Fruit fly (Drosophila melanogaster): ENCODE results near the gene Nprl2.

The Nprl2 gene

dm6 chrX:16911962-16912361, 27.8 kb upstream of the Nprl2 start:
- TF ChIP-seq chinmo (GFP tag; IDR thresholded peaks at IDR 0.05; ENCODE audit: partially characterized antibody) (0 out of 4 replicates have a peak, but pooled peaks have one; percentile 37), Nf-YB (GFP tag; optimal IDR thresholded peaks at IDR 0.05) (peak; percentile 60), Atf6 (GFP tag; IDR thresholded peaks at IDR 0.05) (no peak)

- 0 out of 4 replicates have a peak, but pooled peaks have one; percentile 29 for TF ChIP-seq chinmo (GFP tag; IDR thresholded peaks at IDR 0.05; ENCODE audit: partially characterized antibody)
- no peak for TF ChIP-seq Mrtf (GFP tag; IDR thresholded peaks at IDR 0.05)
- TF ChIP-seq CG13894 (tag; optimal IDR thresholded peaks at IDR 0.05): peak; percentile 98
- TF ChIP-seq sd (tag; optimal IDR thresholded peaks at IDR 0.05): peak; percentile 97
- TF ChIP-seq D19B (GFP tag; optimal IDR thresholded peaks at IDR 0.05): peak; percentile 48
- no peak for TF ChIP-seq zen2 (GFP tag; IDR thresholded peaks at IDR 0.05; ENCODE audit: partially characterized antibody)
Measured at dm6 chrX:16909886-16910285, 25.7 kb upstream of the Nprl2 start.

- TF ChIP-seq Med (GFP tag): peak; percentile 51
- TF ChIP-seq crol (GFP tag; IDR thresholded peaks at IDR 0.05): peak; percentile 23; the same call in 1 of the 2 replicates
- TF ChIP-seq CG18599 (GFP tag; optimal IDR thresholded peaks at IDR 0.05): no peak
- no peak for TF ChIP-seq CG31224 (GFP tag; IDR thresholded peaks at IDR 0.05)
- TF ChIP-seq lab (GFP tag; optimal IDR thresholded peaks at IDR 0.05): no peak
- no peak for TF ChIP-seq ase (GFP tag; IDR thresholded peaks at IDR 0.05)
- TF ChIP-seq zen2 (GFP tag; IDR thresholded peaks at IDR 0.05; ENCODE audit: partially characterized antibody): no peak
- 0 out of 2 replicates have a peak, but pooled peaks have one; percentile 47 for TF ChIP-seq rib (GFP tag; IDR thresholded peaks at IDR 0.05)
- no peak for TF ChIP-seq Hsf (GFP tag; optimal IDR thresholded peaks at IDR 0.05)
- no peak for TF ChIP-seq ems (GFP tag; optimal IDR thresholded peaks at IDR 0.05)
- TF ChIP-seq CG11723 (GFP tag; optimal IDR thresholded peaks at IDR 0.05): no peak
- peak; percentile 15 for TF ChIP-seq CG10543 (GFP tag; optimal IDR thresholded peaks at IDR 0.05)
- TF ChIP-seq E2f1 (GFP tag; IDR thresholded peaks at IDR 0.05): no peak
- no peak for TF ChIP-seq CG12769 (tag; optimal IDR thresholded peaks at IDR 0.05)
- TF ChIP-seq Hmr (GFP tag; optimal IDR thresholded peaks at IDR 0.05): peak; percentile 22
- TF ChIP-seq CG17802 (tag; optimal IDR thresholded peaks at IDR 0.05): no peak
- TF ChIP-seq CG14014 (GFP tag; IDR thresholded peaks at IDR 0.05): peak; percentile 14; the same call in 1 of the 2 replicates
- no peak for TF ChIP-seq CG4360 (GFP tag; IDR thresholded peaks at IDR 0.05)
- no peak for TF ChIP-seq CG3726 (GFP tag; IDR thresholded peaks at IDR 0.05)
- no peak for TF ChIP-seq vfl (GFP tag; optimal IDR thresholded peaks at IDR 0.05)
- TF ChIP-seq ci (GFP tag; IDR thresholded peaks at IDR 0.05): 0 out of 3 replicates have a peak, but pooled peaks have one; percentile 19
- no peak for TF ChIP-seq Kr (GFP tag; optimal IDR thresholded peaks at IDR 0.05)
- TF ChIP-seq CG17361 (GFP tag; IDR thresholded peaks at IDR 0.05): 0 out of 3 replicates have a peak, but pooled peaks have one; percentile 11
- peak; percentile 13; the same call in 1 of the 2 replicates for TF ChIP-seq onecut (GFP tag; IDR thresholded peaks at IDR 0.05)
- no peak for TF ChIP-seq CG8924 (tag; optimal IDR thresholded peaks at IDR 0.05)
- TF ChIP-seq shn (GFP tag; optimal IDR thresholded peaks at IDR 0.05): no peak
- TF ChIP-seq sens (GFP tag): peak; percentile 19
Measured at dm6 chrX:16909297-16909696, 25.1 kb upstream of the Nprl2 start.

- no peak for TF ChIP-seq kah (GFP tag; optimal IDR thresholded peaks at IDR 0.05)
- TF ChIP-seq CG13894 (tag; optimal IDR thresholded peaks at IDR 0.05): peak; percentile 96
Measured at dm6 chrX:16907675-16908074, 23.5 kb upstream of the Nprl2 start.
